Fruit fly (Drosophila melanogaster): ENCODE data around the gene Rpt3R.

Rpt3R gene

dm6 chr3R:9762955-9763931 lies 6.9 kb upstream of the Rpt3R start, which contains the start of the genes Snap24 and CG8478:
Gene Snap24 (minus strand): TSS chr3R:9763150.
Gene CG8478 (plus strand): TSS chr3R:9763650.
- TF ChIP-seq stc (GFP tag; IDR thresholded peaks at IDR 0.05) (no peak), CG9932 (GFP tag; IDR thresholded peaks at IDR 0.05) (peak; percentile 50), PHDP (tag; optimal IDR thresholded peaks at IDR 0.05) (no peak), ewg (GFP tag; optimal IDR thresholded peaks at IDR 0.05) (peak; percentile 47), CG7987 (GFP tag; optimal IDR thresholded peaks at IDR 0.05) (no peak), Poxn (GFP tag; IDR thresholded peaks at IDR 0.05) (no peak), CG11456 (GFP tag; IDR thresholded peaks at IDR 0.05) (no peak), fd64A (GFP tag; optimal IDR thresholded peaks at IDR 0.05) (no peak), CG16815 (GFP tag; optimal IDR thresholded peaks at IDR 0.05) (no peak), slou (GFP tag; optimal IDR thresholded peaks at IDR 0.05) (no peak), chinmo (GFP tag; IDR thresholded peaks at IDR 0.05; ENCODE audit: partially characterized antibody) (peak; percentile 74; the same call in 2 of the 4 replicates), Trl (optimal IDR thresholded peaks at IDR 0.05) (no peak), Trl (GFP tag; optimal IDR thresholded peaks at IDR 0.05) (no peak), Fer1 (GFP tag; optimal IDR thresholded peaks at IDR 0.05) (peak; percentile 5), CG9215 (GFP tag; IDR thresholded peaks at IDR 0.05) (no peak), Nf-YB (GFP tag; optimal IDR thresholded peaks at IDR 0.05) (no peak), klu (GFP tag; IDR thresholded peaks at IDR 0.05) (no peak), Dll (GFP tag; IDR thresholded peaks at IDR 0.05; ENCODE audit: partially characterized antibody) (peak; percentile 78; the same call in 3 of the 4 replicates), YL-1 (GFP tag; optimal IDR thresholded peaks at IDR 0.05) (peak; percentile 8), CG33213 (GFP tag; optimal IDR thresholded peaks at IDR 0.05) (no peak), CG18599 (GFP tag; optimal IDR thresholded peaks at IDR 0.05) (no peak), sna (GFP tag; IDR thresholded peaks at IDR 0.05; ENCODE audit: partially characterized antibody) (peak; percentile 74), CG9797 (GFP tag; optimal IDR thresholded peaks at IDR 0.05) (peak; percentile 2), disco-r (GFP tag; optimal IDR thresholded peaks at IDR 0.05) (no peak), sim (GFP tag; IDR thresholded peaks at IDR 0.05) (no peak), CG9727 (GFP tag; optimal IDR thresholded peaks at IDR 0.05) (peak; percentile 10), sisA (GFP tag; IDR thresholded peaks at IDR 0.05) (no peak), CG10267 (tag; optimal IDR thresholded peaks at IDR 0.05) (peak; percentile 93), Bgb (GFP tag; IDR thresholded peaks at IDR 0.05; ENCODE audit: partially characterized antibody) (peak; percentile 85), CG17186 (GFP tag; optimal IDR thresholded peaks at IDR 0.05) (no peak), Atf6 (GFP tag; IDR thresholded peaks at IDR 0.05) (no peak), p53 (GFP tag; optimal IDR thresholded peaks at IDR 0.05) (no peak), en (GFP tag; optimal IDR thresholded peaks at IDR 0.05) (no peak), mld (GFP tag; IDR thresholded peaks at IDR 0.05; ENCODE audit: partially characterized antibody) (peak; percentile 56; the same call in 2 of the 3 replicates), NC2β (GFP tag; optimal IDR thresholded peaks at IDR 0.05) (no peak), bowl (GFP tag; IDR thresholded peaks at IDR 0.05) (no peak), D19B (GFP tag; optimal IDR thresholded peaks at IDR 0.05) (no peak), CG31224 (GFP tag; IDR thresholded peaks at IDR 0.05) (no peak), CG15514 (GFP tag; optimal IDR thresholded peaks at IDR 0.05) (peak; percentile 23), Doc2 (GFP tag; IDR thresholded peaks at IDR 0.05) (no peak), CG17802 (tag; optimal IDR thresholded peaks at IDR 0.05) (peak; percentile 92), eyg (GFP tag; optimal IDR thresholded peaks at IDR 0.05) (no peak), Fer3 (tag; optimal IDR thresholded peaks at IDR 0.05) (no peak), Awh (GFP tag; IDR thresholded peaks at IDR 0.05) (no peak), Myb (GFP tag; optimal IDR thresholded peaks at IDR 0.05) (peak; percentile 75), Gug (GFP tag; IDR thresholded peaks at IDR 0.05) (no peak), Doc3 (GFP tag; IDR thresholded peaks at IDR 0.05; ENCODE audit: partially characterized antibody) (peak; percentile 71), HLH3B (GFP tag; IDR thresholded peaks at IDR 0.05) (no peak), bab2 (GFP tag; optimal IDR thresholded peaks at IDR 0.05) (no peak)
